3 fruit fly cellular contexts compared by ENCODE assay signal in the genomic region with DNA sequence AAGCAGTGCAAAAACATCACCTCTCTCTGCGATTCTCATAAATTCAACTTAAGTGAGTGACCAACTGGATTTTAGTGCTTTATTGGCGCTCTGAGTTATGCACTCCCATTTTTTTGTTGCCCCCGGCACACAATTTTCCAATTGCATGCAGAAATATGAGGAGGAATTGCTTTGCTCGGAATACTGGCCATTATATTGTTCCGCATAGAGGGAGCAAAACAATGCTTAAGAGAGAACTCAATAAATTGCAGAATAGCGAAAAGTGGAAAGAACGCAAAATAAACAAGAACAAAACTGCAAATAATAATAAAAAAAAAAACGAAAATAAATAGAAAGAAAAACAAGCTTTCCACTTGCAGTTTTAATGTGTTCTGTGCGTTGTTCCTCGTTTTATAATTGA.
TF ChIP-seq lines count a peak whose summit lies in the region.

No protein-coding gene starts in this region.

- TF ChIP-seq CTCF in whole organism, embryonic (GFP tag; optimal IDR thresholded peaks at IDR 0.05; lab: Kevin White, UChicago) = no peak

TF ChIP-seq in whole organism, adult, 20 proteins besides CTCF, POLR2A, EP300 and RAD21:
- no peak for TF ChIP-seq ovo (GFP tag; optimal IDR thresholded peaks at IDR 0.05; lab: Kevin White, UChicago)
- peak; percentile 93 for TF ChIP-seq tj (GFP tag; optimal IDR thresholded peaks at IDR 0.05; lab: Kevin White, UChicago)
TF ChIP-seq in whole organism, adult: peak in this region for 1.

TF ChIP-seq in whole organism, embryonic, 481 proteins besides CTCF, POLR2A, EP300 and RAD21:
- TF ChIP-seq Rx (GFP tag; IDR thresholded peaks at IDR 0.05; lab: Robert Waterston, UW) = no peak
- TF ChIP-seq CG14710 (tag; optimal IDR thresholded peaks at IDR 0.05; lab: Kevin White, UChicago) = no peak
- TF ChIP-seq CG33213 (GFP tag; optimal IDR thresholded peaks at IDR 0.05; lab: Kevin White, UChicago) = no peak
- no peak for TF ChIP-seq CG9797 (GFP tag; optimal IDR thresholded peaks at IDR 0.05; lab: Kevin White, UChicago)
- no peak for TF ChIP-seq disco-r (GFP tag; optimal IDR thresholded peaks at IDR 0.05; lab: Kevin White, UChicago)
- TF ChIP-seq mirr (GFP tag; optimal IDR thresholded peaks at IDR 0.05; lab: Kevin White, UChicago) = no peak
- no peak for TF ChIP-seq CG1832 (GFP tag; optimal IDR thresholded peaks at IDR 0.05; lab: Kevin White, UChicago)
- TF ChIP-seq Adf1 (GFP tag; IDR thresholded peaks at IDR 0.05; lab: Robert Waterston, UW) = no peak
- no peak for TF ChIP-seq CG17328 (GFP tag; IDR thresholded peaks at IDR 0.05; lab: Robert Waterston, UW)
- no peak for TF ChIP-seq pros (GFP tag; optimal IDR thresholded peaks at IDR 0.05; lab: Kevin White, UChicago)
- no peak for TF ChIP-seq CG7372 (GFP tag; IDR thresholded peaks at IDR 0.05; lab: Robert Waterston, UW)
- no peak for TF ChIP-seq Antp (GFP tag; optimal IDR thresholded peaks at IDR 0.05; lab: Kevin White, UChicago)
- TF ChIP-seq Lpt (GFP tag; optimal IDR thresholded peaks at IDR 0.05; lab: Kevin White, UChicago) = no peak
- peak; percentile 77 for TF ChIP-seq CG17829 (tag; optimal IDR thresholded peaks at IDR 0.05; lab: Kevin White, UChicago)
- TF ChIP-seq CG10959 (GFP tag; IDR thresholded peaks at IDR 0.05; lab: Robert Waterston, UW) = 0 out of 2 replicates have a peak, but pooled peaks have one; percentile 12

TF ChIP-seq in whole organism, pupa, 21 proteins besides CTCF, POLR2A, EP300 and RAD21:
- TF ChIP-seq CG32121 (GFP tag; IDR thresholded peaks at IDR 0.05; lab: Robert Waterston, UW) = 0 out of 2 replicates have a peak, but pooled peaks have one; percentile 16
- no peak for TF ChIP-seq Pif1B (GFP tag; optimal IDR thresholded peaks at IDR 0.05; lab: Kevin White, UChicago)
